Worm (Caenorhabditis elegans): ENCODE measurements around the gene sri-54.

The sri-54 gene

DNA sequence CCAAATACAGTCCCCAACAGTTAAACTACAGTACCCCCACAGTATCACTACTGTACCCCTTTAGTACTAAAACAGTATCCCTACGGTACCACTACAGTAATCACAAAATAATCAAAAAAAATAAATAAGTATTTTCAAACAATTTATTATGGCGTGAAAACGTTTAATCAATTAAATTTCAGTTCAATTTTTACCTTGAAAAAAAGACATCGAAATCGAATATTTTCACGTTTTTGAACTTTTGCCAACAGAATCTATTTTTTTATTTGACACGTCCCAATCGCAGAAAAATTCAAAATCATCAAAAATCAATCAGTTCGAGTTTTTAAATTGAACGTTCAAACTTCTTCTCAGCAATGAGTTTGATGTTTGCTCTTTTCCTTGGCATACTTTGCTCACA, 23.8 kb downstream of the sri-54 start, which contains the start of gene clec-123:
Gene clec-123 (plus strand): TSS at position 301 of the 400 bp plus-strand sequence.
- no peak for TF ChIP-seq pqm-1 (tag; optimal IDR thresholded peaks at IDR 0.05)
- no peak for TF ChIP-seq zag-1 (tag; optimal IDR thresholded peaks at IDR 0.05)
- TF ChIP-seq ZK546.5 (tag; optimal IDR thresholded peaks at IDR 0.05): no peak
- TF ChIP-seq nhr-28 (tag; optimal IDR thresholded peaks at IDR 0.05): no peak

DNA sequence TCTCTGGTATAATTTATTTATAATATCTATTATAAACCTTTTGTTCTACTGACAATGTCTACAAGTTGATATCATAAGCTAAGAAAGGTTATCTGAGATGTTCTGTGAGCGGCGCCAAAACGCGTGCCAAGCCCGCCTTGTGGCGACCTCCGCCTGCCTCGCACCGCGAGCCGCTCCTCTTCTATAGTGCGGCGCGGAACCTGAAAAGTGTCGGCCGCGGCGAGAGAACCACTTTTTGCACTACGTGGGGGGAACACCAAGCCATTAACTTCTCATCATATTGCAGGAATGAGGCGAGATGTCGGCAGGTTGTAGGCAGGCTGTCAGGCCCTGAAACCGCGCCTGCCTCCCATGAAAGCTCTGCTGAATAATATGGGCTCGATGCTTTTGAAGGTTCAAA, 24.4 kb downstream of the sri-54 start:
- TF ChIP-seq Y105C5A.15 (GFP tag; IDR thresholded peaks at IDR 0.05) (no peak), unc-62 (GFP tag; optimal IDR thresholded peaks at IDR 0.05 in 1 of 2) (no peak), unc-62 (tag; optimal IDR thresholded peaks at IDR 0.05) (no peak), lin-39 (tag; optimal IDR thresholded peaks at IDR 0.05) (no peak), madf-9 (GFP tag; conservative IDR thresholded peaks at IDR 0.05) (no peak), pha-4 (GFP tag; IDR thresholded peaks at IDR 0.05) (peak; percentile 22; the same call in 1 of the 2 replicates), pha-4 (tag; optimal IDR thresholded peaks at IDR 0.05) (no peak), ceh-20 (GFP tag; IDR thresholded peaks at IDR 0.05) (no peak), nhr-77 (tag; optimal IDR thresholded peaks at IDR 0.05) (no peak), set-16 (GFP tag; IDR thresholded peaks at IDR 0.05) (peak; percentile 88), T26A8.4 (GFP tag; IDR thresholded peaks at IDR 0.05) (no peak), nhr-6 (tag; optimal IDR thresholded peaks at IDR 0.05) (no peak), snpc-4 (tag; optimal IDR thresholded peaks at IDR 0.05) (peak; percentile 53), ctbp-1 (GFP tag; IDR thresholded peaks at IDR 0.05) (no peak)

DNA sequence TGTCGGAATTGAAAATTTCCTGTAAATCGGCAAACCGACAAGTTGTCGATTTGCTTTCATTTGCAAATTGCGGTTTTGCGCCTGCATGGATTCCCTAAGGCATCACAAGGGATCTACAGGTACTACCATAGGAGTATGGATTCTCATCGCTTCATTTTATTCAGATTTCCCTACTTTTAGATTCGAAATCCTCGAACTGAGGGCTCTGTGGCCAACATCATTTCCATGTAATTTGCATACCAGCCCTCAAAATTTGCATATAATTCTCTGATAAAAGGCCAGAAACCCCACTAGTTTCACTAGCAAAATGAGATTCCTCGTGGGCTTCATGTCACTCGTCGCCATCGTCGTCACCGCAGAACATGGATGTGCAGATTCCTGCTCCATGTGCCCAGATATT, 25.4 kb downstream of the sri-54 start, which contains the start of gene Y25C1A.2:
Gene Y25C1A.2 (plus strand): TSS at position 301 of the 400 bp plus-strand sequence.
- no peak for TF ChIP-seq F44E2.7 (GFP tag; IDR thresholded peaks at IDR 0.05)
- no peak for TF ChIP-seq snpc-1.2 (GFP tag; IDR thresholded peaks at IDR 0.05)
- no peak for TF ChIP-seq egl-43 (GFP tag; IDR thresholded peaks at IDR 0.05)
- TF ChIP-seq nhr-41 (GFP tag; IDR thresholded peaks at IDR 0.05): no peak
- TF ChIP-seq zfp-3 (GFP tag; conservative IDR thresholded peaks at IDR 0.05): no peak
- no peak for TF ChIP-seq nhr-11 (tag; optimal IDR thresholded peaks at IDR 0.05)
- TF ChIP-seq mxl-2 (GFP tag; conservative IDR thresholded peaks at IDR 0.05): no peak
- TF ChIP-seq jun-1 (tag; optimal IDR thresholded peaks at IDR 0.05): no peak
- TF ChIP-seq ceh-28 (tag; optimal IDR thresholded peaks at IDR 0.05): no peak
- no peak for TF ChIP-seq lin-1 (GFP tag; IDR thresholded peaks at IDR 0.05)
- TF ChIP-seq cey-2 (tag; optimal IDR thresholded peaks at IDR 0.05; ENCODE audit: borderline replicate concordance, insufficient read depth): no peak
- TF ChIP-seq F49E8.2 (tag; optimal IDR thresholded peaks at IDR 0.05; ENCODE audit: borderline replicate concordance): no peak
- TF ChIP-seq vab-7 (GFP tag; IDR thresholded peaks at IDR 0.05): no peak
- no peak for TF ChIP-seq nhr-25 (tag; optimal IDR thresholded peaks at IDR 0.05; ENCODE audit: borderline replicate concordance, insufficient read depth)
- no peak for TF ChIP-seq nhr-10 (tag; optimal IDR thresholded peaks at IDR 0.05)

DNA sequence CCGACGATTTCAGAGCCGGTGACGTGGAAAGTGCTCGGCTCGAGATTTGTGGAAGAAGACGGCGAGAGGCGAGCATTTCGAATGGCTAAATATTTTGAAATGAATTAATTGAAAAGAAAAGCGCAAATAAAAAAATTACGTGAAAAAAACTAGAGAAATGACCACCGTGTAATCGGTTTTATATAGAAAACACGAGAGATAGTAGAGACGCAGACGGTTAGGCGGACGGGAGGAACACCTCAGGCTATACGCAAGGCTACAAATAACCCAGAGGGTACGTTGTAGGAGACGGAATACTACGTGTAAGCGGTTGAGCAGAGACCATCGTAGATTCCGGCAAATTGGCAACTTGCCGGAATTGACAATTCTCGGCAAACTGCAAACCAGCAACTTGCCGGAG, 26.6 kb downstream of the sri-54 start, which contains the start of gene Y25C1A.13:
Gene Y25C1A.13 (minus strand): TSS at position 101 of the 400 bp plus-strand sequence.
- TF ChIP-seq daf-16 (GFP tag; optimal IDR thresholded peaks at IDR 0.05) (no peak), daf-16 (tag; optimal IDR thresholded peaks at IDR 0.05) (peak; percentile 9), lim-7 (GFP tag; IDR thresholded peaks at IDR 0.05) (no peak), dve-1 (tag; optimal IDR thresholded peaks at IDR 0.05; ENCODE audit: insufficient read depth) (peak; percentile 6), hmg-1.1 (GFP tag; IDR thresholded peaks at IDR 0.05) (0 out of 2 replicates have a peak, but pooled peaks have one; percentile 40), mes-2 (tag; optimal IDR thresholded peaks at IDR 0.05; ENCODE audit: poor library complexity, severe bottlenecking) (peak; percentile 53)
